Fruit fly (Drosophila melanogaster) S2 (cell line): Measurements from ENCODE around the gene CG3919.

Source experiments
- CG8478 ChIP-seq: fragments of >200 bp; optimal IDR thresholded peaks from 2 replicates; lab custom pipeline; 2018
- CTCF ChIP-seq, 2 experiments: fragments of >200 bp; optimal IDR thresholded peaks; 2 replicates each; lab custom pipeline; 2018

DNA sequence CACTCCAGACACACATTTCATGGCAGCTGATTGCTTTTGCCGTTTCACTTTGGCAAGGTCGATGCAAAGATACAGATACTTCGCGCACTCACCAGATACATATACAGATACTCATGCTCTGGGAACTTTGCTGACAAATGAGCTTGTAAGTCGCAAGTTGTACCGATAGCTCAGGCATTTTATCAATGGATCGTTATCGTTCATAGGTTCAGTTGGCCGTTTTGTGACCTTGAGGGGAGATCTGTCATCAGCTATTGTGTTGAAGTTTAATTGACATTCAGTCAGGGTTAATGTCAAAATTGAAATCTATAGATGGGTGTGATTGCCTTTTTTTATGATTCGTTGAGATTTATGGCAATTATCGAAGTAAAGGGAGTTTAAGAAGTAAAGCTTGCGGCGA, 21.8 kb downstream of the CG3919 start:
- TF ChIP-seq CG8478 (lab: Kevin White, UChicago) (no peak), CTCF (optimal IDR thresholded peaks at IDR 0.05; lab: Kevin White, UChicago) (no peak)
